Fruit fly (Drosophila melanogaster) whole organism, prepupa: ENCODE measurements around the gene Zasp66.
A peak's percentile ranks its signal among the peaks of the same experiment; 100 is the strongest.

Source experiments
- CG1621 ChIP-seq: fragments of 200-800 bp; sonication (Bioruptor generic); optimal IDR thresholded peaks from 3 replicates; lab custom pipeline; 2018; ENCODE audit warnings: missing biosample characterization, mild to moderate bottlenecking, missing genetic modification characterization
- CG16779 ChIP-seq: fragments of 200-800 bp; sonication (Bioruptor generic); optimal IDR thresholded peaks from 3 replicates; lab custom pipeline; 2017; ENCODE audit warnings: missing biosample characterization, mild to moderate bottlenecking, missing genetic modification characterization
- CG32006 ChIP-seq: fragments of 200-800 bp; sonication (Bioruptor generic); optimal IDR thresholded peaks from 3 replicates; lab custom pipeline; 2017; ENCODE audit warnings: missing biosample characterization, mild to moderate bottlenecking, missing genetic modification characterization
- CG6276 ChIP-seq: fragments of 200-800 bp; sonication (Bioruptor generic); optimal IDR thresholded peaks from 2 replicates; lab custom pipeline; 2017; ENCODE audit warnings: missing biosample characterization, mild to moderate bottlenecking, missing genetic modification characterization
- CG6808 ChIP-seq: fragments of 200-800 bp; sonication (Bioruptor generic); optimal IDR thresholded peaks from 3 replicates; lab custom pipeline; 2017; ENCODE audit warnings: missing biosample characterization, missing genetic modification characterization, mild to moderate bottlenecking, moderate library complexity, missing genetic modification reagents
- Ets96B ChIP-seq: fragments of 200-800 bp; optimal IDR thresholded peaks from 2 replicates; lab custom pipeline; 2019; ENCODE audit warnings: missing biosample characterization, mild to moderate bottlenecking, missing genetic modification characterization, moderate library complexity
- OdsH ChIP-seq: fragments of 200-800 bp; sonication (Bioruptor generic); optimal IDR thresholded peaks from 3 replicates; lab custom pipeline; 2016; ENCODE audit warnings: missing biosample characterization, missing genetic modification characterization
- Sox102F ChIP-seq: fragments of 200-800 bp; sonication (Bioruptor generic); optimal IDR thresholded peaks from 2 replicates; lab custom pipeline; 2016; ENCODE audit warnings: missing biosample characterization, mild to moderate bottlenecking, missing genetic modification characterization
- fkh ChIP-seq: fragments of 200-800 bp; sonication (Bioruptor generic); optimal IDR thresholded peaks from 3 replicates; lab custom pipeline; 2017; ENCODE audit warnings: missing biosample characterization, mild to moderate bottlenecking, missing genetic modification characterization, moderate library complexity
- lz ChIP-seq: fragments of 200-800 bp; sonication (Bioruptor generic); optimal IDR thresholded peaks from 3 replicates; lab custom pipeline; 2016; ENCODE audit warnings: missing biosample characterization, missing genetic modification characterization
- svp ChIP-seq: fragments of 200-800 bp; sonication (Bioruptor generic); peaks from one replicate; lab custom pipeline; 2016; ENCODE audit warnings: missing biosample characterization, missing genetic modification characterization

DNA sequence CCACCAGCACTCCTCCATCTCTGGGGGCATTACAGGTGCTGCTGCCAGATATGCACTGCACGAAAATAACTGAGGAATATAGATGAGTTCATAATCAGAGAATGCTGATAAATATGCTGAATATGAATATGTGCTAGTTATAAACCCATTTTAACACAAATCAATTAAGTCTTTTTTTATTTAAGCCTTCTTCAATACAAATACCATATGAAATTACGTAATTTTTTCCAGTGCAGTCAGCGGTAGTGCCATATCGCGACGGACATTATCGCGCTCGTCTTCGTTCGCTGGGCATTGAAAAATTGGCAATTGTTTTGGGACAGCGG, 33.2 kb downstream of the Zasp66 start:
- TF ChIP-seq Ets96B (tag; lab: Kevin White, UChicago) (peak; percentile 91), CG6808 (GFP tag; lab: Kevin White, UChicago) (peak; percentile 88), CG1621 (tag; lab: Kevin White, UChicago) (peak; percentile 81), CG16779 (tag; lab: Kevin White, UChicago) (peak; percentile 78), svp (GFP tag; lab: Kevin White, UChicago) (peak; percentile 97), Sox102F (GFP tag; lab: Kevin White, UChicago) (peak; percentile 81), OdsH (peak; percentile 83), CG32006 (GFP tag; lab: Kevin White, UChicago) (peak; percentile 52), lz (GFP tag; lab: Kevin White, UChicago) (peak; percentile 89), CG6276 (GFP tag; lab: Kevin White, UChicago) (peak; percentile 53), fkh (GFP tag; lab: Kevin White, UChicago) (no peak)
